Worm (Caenorhabditis elegans): ENCODE data around the gene W06D11.5.

W06D11.5 gene

DNA sequence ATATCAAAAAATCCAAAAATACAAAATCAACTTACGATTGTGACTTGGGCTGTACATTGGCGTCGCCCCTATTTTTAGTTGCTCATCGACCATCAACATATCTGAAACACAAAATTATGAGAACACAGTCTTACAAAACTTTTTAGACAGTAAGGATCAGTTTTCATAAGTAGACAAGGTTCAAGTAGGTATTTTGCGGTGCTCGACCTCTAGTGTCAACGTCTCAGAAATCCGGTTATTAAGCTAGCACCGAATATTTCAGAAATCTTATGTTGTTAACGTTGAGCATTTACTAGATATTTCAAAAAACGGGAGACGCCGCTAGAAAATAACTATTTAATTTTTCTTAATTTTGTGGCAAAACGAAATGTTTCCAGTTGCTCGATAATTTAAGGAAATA lies 29.1 kb upstream of the W06D11.5 start, which contains the start of gene otpl-8:
Gene otpl-8, minus strand, starts transcription at position 101 of the 400 bp plus-strand sequence.
- no peak for TF ChIP-seq alr-1 (tag; optimal IDR thresholded peaks at IDR 0.05)
- TF ChIP-seq nhr-6 (tag; optimal IDR thresholded peaks at IDR 0.05) = no peak
- no peak for TF ChIP-seq ZK546.5 (tag; optimal IDR thresholded peaks at IDR 0.05)
- TF ChIP-seq unc-39 (tag; optimal IDR thresholded peaks at IDR 0.05) = no peak
- no peak for TF ChIP-seq nhr-129 (tag; optimal IDR thresholded peaks at IDR 0.05)
- TF ChIP-seq skn-1 (tag; optimal IDR thresholded peaks at IDR 0.05) = no peak
- TF ChIP-seq C34F6.9 (tag; optimal IDR thresholded peaks at IDR 0.05) = no peak
- no peak for TF ChIP-seq ama-1 (optimal IDR thresholded peaks at IDR 0.05)
- TF ChIP-seq egl-27 (tag; optimal IDR thresholded peaks at IDR 0.05) = no peak
- no peak for TF ChIP-seq lin-13 (GFP tag; optimal IDR thresholded peaks at IDR 0.05)
- TF ChIP-seq zag-1 (tag; optimal IDR thresholded peaks at IDR 0.05) = no peak
- TF ChIP-seq R02D3.7 (tag; optimal IDR thresholded peaks at IDR 0.05) = no peak
- TF ChIP-seq nhr-77 (tag; optimal IDR thresholded peaks at IDR 0.05) = no peak
- no peak for TF ChIP-seq peb-1 (tag; optimal IDR thresholded peaks at IDR 0.05)
- TF ChIP-seq lin-11 (tag; optimal IDR thresholded peaks at IDR 0.05) = no peak
- TF ChIP-seq nhr-10 (tag; optimal IDR thresholded peaks at IDR 0.05) = no peak
- TF ChIP-seq sma-3 (GFP tag; optimal IDR thresholded peaks at IDR 0.05) = no peak
- no peak for TF ChIP-seq gmeb-1 (tag; optimal IDR thresholded peaks at IDR 0.05)
- no peak for TF ChIP-seq mab-5 (tag; optimal IDR thresholded peaks at IDR 0.05)

DNA sequence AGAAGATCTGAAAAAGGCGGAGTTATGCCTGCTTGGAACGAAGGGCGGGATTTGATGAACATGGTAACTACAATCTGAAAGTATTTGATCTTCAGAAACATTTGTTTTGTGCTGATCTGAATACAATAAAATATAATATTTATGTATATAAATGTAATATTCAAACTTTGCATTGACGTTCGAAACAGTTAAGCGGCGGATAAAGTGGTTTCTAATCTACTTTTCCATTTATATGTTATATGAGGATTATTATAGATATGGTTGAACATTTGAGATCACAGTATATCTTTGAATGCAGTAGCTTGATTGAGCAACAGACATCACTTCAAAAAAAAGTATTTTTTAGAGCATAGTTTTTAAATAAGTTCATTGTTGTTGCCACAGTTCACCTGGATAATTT lies 26.1 kb upstream of the W06D11.5 start, which contains the start of gene H19J13.2:
Gene H19J13.2, minus strand, starts transcription at position 101 of the 400 bp plus-strand sequence.
- no peak for TF ChIP-seq nhr-11 (tag; optimal IDR thresholded peaks at IDR 0.05)
- TF ChIP-seq ceh-16 (tag; optimal IDR thresholded peaks at IDR 0.05) = no peak
- TF ChIP-seq sma-3 (GFP tag; optimal IDR thresholded peaks at IDR 0.05) = no peak
- TF ChIP-seq lin-39 (tag; optimal IDR thresholded peaks at IDR 0.05) = no peak
- TF ChIP-seq unc-62 (GFP tag; optimal IDR thresholded peaks at IDR 0.05) = no peak
- no peak for TF ChIP-seq peb-1 (tag; optimal IDR thresholded peaks at IDR 0.05)

DNA sequence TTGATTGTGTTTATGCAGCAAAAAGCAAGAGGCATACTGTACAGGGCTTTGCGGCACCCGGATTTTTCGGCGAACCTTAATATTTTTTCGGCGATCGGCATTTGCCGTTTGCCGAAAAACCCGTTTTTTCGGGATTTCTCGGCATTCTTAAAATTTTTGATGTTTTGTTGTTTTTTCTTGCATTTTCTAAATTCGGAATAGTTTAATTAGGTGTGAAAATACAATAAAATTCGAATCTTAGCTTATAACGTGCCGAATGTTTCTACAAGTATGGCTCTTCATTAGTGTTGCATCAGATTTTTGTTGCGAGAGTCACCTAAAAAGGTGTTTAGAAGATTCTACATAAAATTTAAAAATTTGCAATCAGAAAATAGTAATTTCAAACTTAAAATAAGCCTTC lies 24.4 kb upstream of the W06D11.5 start, which contains the start of gene C04B4.6:
Gene C04B4.6, minus strand, starts transcription at position 101 of the 400 bp plus-strand sequence.
- TF ChIP-seq unc-62 (GFP tag; optimal IDR thresholded peaks at IDR 0.05) (no peak), nhr-23 (tag; optimal IDR thresholded peaks at IDR 0.05) (no peak), ztf-1 (GFP tag; conservative IDR thresholded peaks at IDR 0.05) (no peak), ztf-11 (tag; optimal IDR thresholded peaks at IDR 0.05) (no peak), sma-9 (GFP tag; optimal IDR thresholded peaks at IDR 0.05) (no peak), sma-9 (tag; optimal IDR thresholded peaks at IDR 0.05) (no peak), nhr-11 (tag; optimal IDR thresholded peaks at IDR 0.05) (no peak), F13H6.1 (tag; optimal IDR thresholded peaks at IDR 0.05) (no peak), gmeb-1 (tag; optimal IDR thresholded peaks at IDR 0.05) (no peak), elt-3 (tag; optimal IDR thresholded peaks at IDR 0.05) (no peak), elt-1 (tag; optimal IDR thresholded peaks at IDR 0.05) (no peak), lin-13 (GFP tag; optimal IDR thresholded peaks at IDR 0.05) (no peak), aly-2 (tag; optimal IDR thresholded peaks at IDR 0.05) (no peak), egl-27 (tag; optimal IDR thresholded peaks at IDR 0.05) (no peak), mab-5 (tag; optimal IDR thresholded peaks at IDR 0.05) (no peak), skn-1 (tag; optimal IDR thresholded peaks at IDR 0.05) (no peak), nhr-6 (tag; optimal IDR thresholded peaks at IDR 0.05) (no peak)

DNA sequence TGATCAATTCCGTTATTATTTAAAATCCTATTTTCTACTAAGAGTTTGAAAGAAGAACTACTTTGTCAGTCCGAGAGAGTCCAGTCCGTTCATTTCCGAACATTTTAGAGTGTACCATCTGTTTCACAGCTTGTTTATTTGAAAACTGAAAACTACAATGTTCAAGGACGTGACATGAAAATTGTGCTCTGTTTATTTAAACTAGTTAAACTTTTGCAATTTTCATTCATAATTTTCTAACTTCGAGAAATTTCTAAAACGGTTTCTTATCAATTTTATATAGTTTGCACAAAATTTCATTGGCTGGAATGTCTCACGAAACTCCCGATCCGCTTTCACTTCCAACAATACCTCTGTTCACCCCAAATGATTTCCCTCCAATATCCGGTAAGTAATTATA lies 19.5 kb upstream of the W06D11.5 start, which contains the start of gene C04B4.1:
Gene C04B4.1, plus strand, starts transcription at position 301 of the 400 bp plus-strand sequence.
- TF ChIP-seq zag-1 (tag; optimal IDR thresholded peaks at IDR 0.05) (no peak), nhr-25 (tag; optimal IDR thresholded peaks at IDR 0.05) (no peak), nhr-21 (tag; optimal IDR thresholded peaks at IDR 0.05) (no peak), unc-55 (GFP tag; optimal IDR thresholded peaks at IDR 0.05) (no peak), peb-1 (tag; optimal IDR thresholded peaks at IDR 0.05) (no peak), nhr-129 (tag; optimal IDR thresholded peaks at IDR 0.05) (no peak), skn-1 (tag; optimal IDR thresholded peaks at IDR 0.05) (no peak), ama-1 (optimal IDR thresholded peaks at IDR 0.05) (no peak), lsy-2 (tag; optimal IDR thresholded peaks at IDR 0.05) (no peak), nhr-11 (tag; optimal IDR thresholded peaks at IDR 0.05) (no peak), ztf-1 (GFP tag; conservative IDR thresholded peaks at IDR 0.05) (no peak)

DNA sequence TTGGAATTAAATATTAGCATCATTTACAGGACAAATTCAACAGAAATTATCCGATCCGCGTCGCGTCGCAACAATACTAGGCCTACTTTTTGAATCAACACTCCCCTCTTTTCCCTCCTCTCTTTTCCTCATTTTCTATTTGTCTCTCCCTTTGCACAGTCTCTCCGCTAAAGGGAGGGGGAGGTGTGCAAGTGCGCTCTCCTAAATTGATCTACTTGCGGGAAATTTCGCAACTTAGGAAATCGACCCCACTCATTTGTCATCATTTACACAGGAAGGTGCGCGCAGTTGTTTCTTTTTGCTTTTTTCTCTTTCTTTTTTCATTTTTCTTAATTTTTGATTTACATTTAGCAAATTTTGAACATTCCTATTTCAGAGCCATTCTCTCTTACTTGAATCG lies 17.0 kb upstream of the W06D11.5 start, which contains the start of gene C04B4.2:
Gene C04B4.2, plus strand, starts transcription at position 371 of the 400 bp plus-strand sequence.
- TF ChIP-seq lin-13 (GFP tag; optimal IDR thresholded peaks at IDR 0.05) (no peak), nhr-237 (tag; optimal IDR thresholded peaks at IDR 0.05) (no peak), ztf-11 (tag; optimal IDR thresholded peaks at IDR 0.05) (no peak), elt-3 (tag; optimal IDR thresholded peaks at IDR 0.05) (no peak), gmeb-1 (tag; optimal IDR thresholded peaks at IDR 0.05) (no peak), F13H6.1 (tag; optimal IDR thresholded peaks at IDR 0.05) (no peak), nhr-77 (tag; optimal IDR thresholded peaks at IDR 0.05) (no peak), alr-1 (tag; optimal IDR thresholded peaks at IDR 0.05) (no peak), unc-62 (GFP tag; optimal IDR thresholded peaks at IDR 0.05) (no peak), fos-1 (tag; optimal IDR thresholded peaks at IDR 0.05) (no peak), Y55F3AM.14 (GFP tag; optimal IDR thresholded peaks at IDR 0.05) (no peak), sem-4 (tag; optimal IDR thresholded peaks at IDR 0.05) (no peak), nhr-129 (tag; optimal IDR thresholded peaks at IDR 0.05) (no peak), ztf-4 (tag; optimal IDR thresholded peaks at IDR 0.05) (no peak), sma-9 (GFP tag; optimal IDR thresholded peaks at IDR 0.05) (no peak), sma-9 (tag; optimal IDR thresholded peaks at IDR 0.05) (no peak), unc-55 (GFP tag; optimal IDR thresholded peaks at IDR 0.05) (no peak), ama-1 (optimal IDR thresholded peaks at IDR 0.05) (no peak), lsy-2 (tag; optimal IDR thresholded peaks at IDR 0.05) (no peak), ZK546.5 (tag; optimal IDR thresholded peaks at IDR 0.05) (no peak)

Data from whole organism, L2 larva.